Worm (Caenorhabditis elegans): ENCODE measurements around the gene R13H4.2.

- TF ChIP-seq snpc-4 (tag; optimal IDR thresholded peaks at IDR 0.05) (no peak), lin-15B (tag; optimal IDR thresholded peaks at IDR 0.05) (no peak), nhr-77 (tag; optimal IDR thresholded peaks at IDR 0.05) (no peak), daf-12 (tag; optimal IDR thresholded peaks at IDR 0.05) (no peak)
Measured at ce11 chrV:11800486-11800885, 35.7 kb upstream of the R13H4.2 start.
